Fruit fly (Drosophila melanogaster) whole organism, prepupa: ENCODE data around the gene CG13280.

Experiments
- Blimp-1 ChIP-seq: fragments of 200-800 bp; sonication (Bioruptor generic); optimal IDR thresholded peaks from 3 replicates; lab custom pipeline; 2017; ENCODE audit warnings: missing biosample characterization, missing genetic modification characterization, mild to moderate bottlenecking, moderate library complexity, missing genetic modification reagents
- CG1621 ChIP-seq: fragments of 200-800 bp; sonication (Bioruptor generic); optimal IDR thresholded peaks from 3 replicates; lab custom pipeline; 2018; ENCODE audit warnings: missing biosample characterization, mild to moderate bottlenecking, missing genetic modification characterization
- CG16779 ChIP-seq: fragments of 200-800 bp; sonication (Bioruptor generic); optimal IDR thresholded peaks from 3 replicates; lab custom pipeline; 2017; ENCODE audit warnings: missing biosample characterization, mild to moderate bottlenecking, missing genetic modification characterization
- CG32006 ChIP-seq: fragments of 200-800 bp; sonication (Bioruptor generic); optimal IDR thresholded peaks from 3 replicates; lab custom pipeline; 2017; ENCODE audit warnings: missing biosample characterization, mild to moderate bottlenecking, missing genetic modification characterization
- CG4318 ChIP-seq: fragments of 200-800 bp; sonication (Bioruptor generic); optimal IDR thresholded peaks from 3 replicates; lab custom pipeline; 2017; ENCODE audit warnings: missing biosample characterization, mild to moderate bottlenecking, missing genetic modification characterization
- CG6808 ChIP-seq: fragments of 200-800 bp; sonication (Bioruptor generic); optimal IDR thresholded peaks from 3 replicates; lab custom pipeline; 2017; ENCODE audit warnings: missing biosample characterization, missing genetic modification characterization, mild to moderate bottlenecking, moderate library complexity, missing genetic modification reagents
- CG7368 ChIP-seq: fragments of 200-800 bp; sonication (Bioruptor generic); optimal IDR thresholded peaks from 3 replicates; lab custom pipeline; 2016; ENCODE audit warnings: missing biosample characterization, missing genetic modification characterization
- Sox15 ChIP-seq: fragments of 200-800 bp; sonication (Bioruptor generic); optimal IDR thresholded peaks from 3 replicates; lab custom pipeline; 2016; ENCODE audit warnings: missing biosample characterization, missing genetic modification characterization
- acj6 ChIP-seq: fragments of 200-800 bp; sonication (Bioruptor generic); optimal IDR thresholded peaks from 3 replicates; lab custom pipeline; 2016; ENCODE audit warnings: missing biosample characterization, missing genetic modification characterization
- pdm3 ChIP-seq: fragments of 200-800 bp; sonication (Bioruptor generic); optimal IDR thresholded peaks from 3 replicates; lab custom pipeline; 2016; ENCODE audit warnings: missing biosample characterization, missing genetic modification characterization
- salr ChIP-seq, 2 experiments: fragments of 200-800 bp; sonication (Bioruptor generic); optimal IDR thresholded peaks; 3 replicates each; lab custom pipeline; 2016 to 2018; ENCODE audit warnings: missing biosample characterization in 2 of 2, missing genetic modification characterization in 2 of 2, mild to moderate bottlenecking in 1 of 2

dm6 chr2L:16815989-16816749, 4.7 kb downstream of the CG13280 start, which contains the start of gene mdy:
- TF ChIP-seq Blimp-1 (GFP tag; lab: Kevin White, UChicago) (no peak), CG16779 (tag; lab: Kevin White, UChicago) (no peak), CG1621 (tag; lab: Kevin White, UChicago) (peak; percentile 38), acj6 (peak; percentile 64), CG4318 (GFP tag; lab: Kevin White, UChicago) (peak; percentile 45), pdm3 (GFP tag; lab: Kevin White, UChicago) (peak; percentile 57), CG7368 (GFP tag; lab: Kevin White, UChicago) (no peak), CG6808 (peak; percentile 8), CG32006 (GFP tag; lab: Kevin White, UChicago) (peak; percentile 63), salr (GFP tag; optimal IDR thresholded peaks at IDR 0.05; lab: Kevin White, UChicago) (peak in 1 of 2 experiments; percentile 44), Sox15 (GFP tag; lab: Kevin White, UChicago) (no peak)
